Worm (Caenorhabditis elegans): ENCODE results near the gene smg-8.

The smg-8 gene

ce11 chrII:14424791-14425190, 16.4 kb upstream of the smg-8 start, which contains the start of gene plx-2:
Gene plx-2 (minus strand): TSS chrII:14424891.
- TF ChIP-seq unc-62 (GFP tag; optimal IDR thresholded peaks at IDR 0.05): no peak

- no peak for TF ChIP-seq unc-62 (GFP tag; optimal IDR thresholded peaks at IDR 0.05)
Measured at ce11 chrII:14427714-14428113, 13.5 kb upstream of the smg-8 start.

ce11 chrII:14428834-14429233, 12.4 kb upstream of the smg-8 start:
- TF ChIP-seq unc-62 (GFP tag; optimal IDR thresholded peaks at IDR 0.05): no peak

- no peak for TF ChIP-seq unc-62 (GFP tag; optimal IDR thresholded peaks at IDR 0.05)
Measured at ce11 chrII:14432100-14432499, 9.1 kb upstream of the smg-8 start.

ce11 chrII:14433712-14434352, 7.4 kb upstream of the smg-8 start:
- no peak for TF ChIP-seq unc-62 (GFP tag; optimal IDR thresholded peaks at IDR 0.05)

ce11 chrII:14437116-14437515, 4.1 kb upstream of the smg-8 start:
- no peak for TF ChIP-seq unc-62 (GFP tag; optimal IDR thresholded peaks at IDR 0.05)

- TF ChIP-seq unc-62 (GFP tag; optimal IDR thresholded peaks at IDR 0.05): no peak
Measured at ce11 chrII:14437922-14438458, 3.2 kb upstream of the smg-8 start, which contains the start of gene K04B12.2. Gene K04B12.2 (minus strand): TSS chrII:14437972.

- no peak for TF ChIP-seq unc-62 (GFP tag; optimal IDR thresholded peaks at IDR 0.05)
Measured at ce11 chrII:14451934-14452333, 10.7 kb downstream of the smg-8 start.

ce11 chrII:14455332-14455731, 14.1 kb downstream of the smg-8 start, which contains the start of gene dmsr-6:
Gene dmsr-6 (plus strand): TSS chrII:14455632.
- no peak for TF ChIP-seq unc-62 (GFP tag; optimal IDR thresholded peaks at IDR 0.05)

- no peak for TF ChIP-seq unc-62 (GFP tag; optimal IDR thresholded peaks at IDR 0.05)
Measured at ce11 chrII:14470020-14470419, 28.8 kb downstream of the smg-8 start.

- no peak for TF ChIP-seq unc-62 (GFP tag; optimal IDR thresholded peaks at IDR 0.05)
Measured at ce11 chrII:14474700-14475099, 33.5 kb downstream of the smg-8 start.

ce11 chrII:14479583-14480245, 38.5 kb downstream of the smg-8 start, which contains the start of gene C13B4.1:
Gene C13B4.1 (minus strand): TSS chrII:14479633.
- no peak for TF ChIP-seq unc-62 (GFP tag; optimal IDR thresholded peaks at IDR 0.05)

ce11 chrII:14480772-14481171, 39.6 kb downstream of the smg-8 start:
- no peak for TF ChIP-seq unc-62 (GFP tag; optimal IDR thresholded peaks at IDR 0.05)

ce11 chrII:14483813-14484212, 42.6 kb downstream of the smg-8 start:
- no peak for TF ChIP-seq unc-62 (GFP tag; optimal IDR thresholded peaks at IDR 0.05)

- no peak for TF ChIP-seq unc-62 (GFP tag; optimal IDR thresholded peaks at IDR 0.05)
Measured at ce11 chrII:14488661-14489060, 47.5 kb downstream of the smg-8 start, which contains the start of gene usp-14. Gene usp-14 (minus strand): TSS chrII:14488688.

- TF ChIP-seq unc-62 (GFP tag; optimal IDR thresholded peaks at IDR 0.05): no peak
Measured at ce11 chrII:14489407-14489806, 48.2 kb downstream of the smg-8 start, which contains the start of gene vnut-1. Gene vnut-1 (plus strand): TSS chrII:14489802.
